Fruit fly (Drosophila melanogaster): ENCODE data around the gene Sse.

dm6 chr3L:5633247-5634187, 28.5 kb downstream of the Sse start:
- no peak for TF ChIP-seq cnc (optimal IDR thresholded peaks at IDR 0.05)
- no peak for TF ChIP-seq CG5204 (GFP tag; optimal IDR thresholded peaks at IDR 0.05)
- TF ChIP-seq tj (GFP tag; optimal IDR thresholded peaks at IDR 0.05), result no peak
- no peak for TF ChIP-seq toe (GFP tag; optimal IDR thresholded peaks at IDR 0.05)
- no peak for TF ChIP-seq kay (GFP tag; ENCODE audit: borderline replicate concordance)
- TF ChIP-seq CG7045 (GFP tag; optimal IDR thresholded peaks at IDR 0.05), result no peak

Measured in whole organism, adult.